Fruit fly (Drosophila melanogaster) whole organism, wandering third instar larva: ENCODE results near the gene siz.

Experiments used
- Abd-B ChIP-seq: fragments of >200 bp; optimal IDR thresholded peaks from 2 replicates; lab custom pipeline; 2017; ENCODE audit warnings: missing biosample characterization, missing genetic modification characterization
- CG32264 ChIP-seq: fragments of 200-800 bp; sonication (Bioruptor generic); optimal IDR thresholded peaks from 2 replicates; lab custom pipeline; 2016; ENCODE audit warnings: missing biosample characterization, missing genetic modification characterization
- CG9705 ChIP-seq: fragments of 200-800 bp; sonication (Bioruptor generic); optimal IDR thresholded peaks from 2 replicates; lab custom pipeline; 2018; ENCODE audit warnings: missing biosample characterization, mild to moderate bottlenecking, missing genetic modification characterization
- CrebA ChIP-seq: fragments of 200-800 bp; sonication (Bioruptor generic); optimal IDR thresholded peaks from 2 replicates; lab custom pipeline; 2016; ENCODE audit warnings: missing biosample characterization, mild to moderate bottlenecking, missing genetic modification characterization, borderline replicate concordance
- Dfd ChIP-seq: fragments of >200 bp; optimal IDR thresholded peaks from 2 replicates; lab custom pipeline; 2017; ENCODE audit warnings: missing biosample characterization, missing genetic modification characterization
- Dif ChIP-seq: fragments of 200-275, 200-300 bp; sonication (Bioruptor generic); optimal IDR thresholded peaks from 2 replicates; lab custom pipeline; 2018; ENCODE audit warnings: missing biosample characterization, missing genetic modification characterization; ENCODE audit not compliant: partially characterized antibody
- GATAd ChIP-seq: sonication (Bioruptor generic); optimal IDR thresholded peaks from 2 replicates; lab custom pipeline; 2016; ENCODE audit warnings: missing biosample characterization, missing genetic modification characterization
- HLH106 ChIP-seq: fragments of 200-800 bp; optimal IDR thresholded peaks from 3 replicates; lab custom pipeline; 2019; ENCODE audit warnings: missing biosample characterization, mild to moderate bottlenecking, missing genetic modification characterization, moderate library complexity
- Hnf4 ChIP-seq: fragments of 200-800 bp; sonication (Bioruptor generic); optimal IDR thresholded peaks from 2 replicates; lab custom pipeline; 2016; ENCODE audit warnings: missing biosample characterization, mild to moderate bottlenecking, missing genetic modification characterization
- Hr78 ChIP-seq: fragments of >200 bp; optimal IDR thresholded peaks from 2 replicates; lab custom pipeline; 2017; ENCODE audit warnings: missing biosample characterization, missing genetic modification characterization
- Hr83 ChIP-seq: fragments of 200-300 bp; sonication (Bioruptor generic); optimal IDR thresholded peaks from 2 replicates; lab custom pipeline; 2016; ENCODE audit warnings: missing biosample characterization, mild to moderate bottlenecking, missing genetic modification characterization, moderate library complexity; ENCODE audit not compliant: poor library complexity, severe bottlenecking
- Jra ChIP-seq: sonication (Bioruptor generic); optimal IDR thresholded peaks from 2 replicates; lab custom pipeline; 2016; ENCODE audit warnings: missing biosample characterization, missing genetic modification characterization
- Mio ChIP-seq: sonication (Bioruptor generic); optimal IDR thresholded peaks from 2 replicates; lab custom pipeline; 2016; ENCODE audit warnings: missing biosample characterization, missing genetic modification characterization
- Myc ChIP-seq: fragments of >200 bp; optimal IDR thresholded peaks from 2 replicates; lab custom pipeline; 2017
- N ChIP-seq: fragments of >200 bp; optimal IDR thresholded peaks from 2 replicates; lab custom pipeline; 2018; ENCODE audit warnings: missing biosample characterization, missing external identifiers, missing genetic modification characterization
- OdsH ChIP-seq: fragments of 200-800 bp; sonication (Bioruptor generic); optimal IDR thresholded peaks from 2 replicates; lab custom pipeline; 2016; ENCODE audit warnings: missing biosample characterization, mild to moderate bottlenecking, missing genetic modification characterization
- Rel ChIP-seq, 2 experiments: fragments of 200-800 bp; sonication (Bioruptor generic) in 1 of 2; optimal IDR thresholded peaks; 2 replicates in 1 of 2; 3 replicates in 1 of 2; lab custom pipeline; 2016 to 2019; ENCODE audit warnings: mild to moderate bottlenecking in 2 of 2, missing biosample characterization in 2 of 2, missing genetic modification characterization in 2 of 2, moderate library complexity in 1 of 2
- Sp1 ChIP-seq: fragments of 200-800 bp; sonication (Bioruptor generic); optimal IDR thresholded peaks from 3 replicates; lab custom pipeline; 2019; ENCODE audit warnings: missing biosample characterization, mild to moderate bottlenecking, missing genetic modification characterization, moderate library complexity
- Vsx2 ChIP-seq: fragments of 200-300, 225-300 bp; sonication (Bioruptor generic); optimal IDR thresholded peaks from 2 replicates; lab custom pipeline; 2018; ENCODE audit warnings: missing biosample characterization, missing genetic modification characterization; ENCODE audit not compliant: partially characterized antibody
- br ChIP-seq: fragments of 200-800 bp; sonication (Bioruptor generic); optimal IDR thresholded peaks from 2 replicates; lab custom pipeline; 2016; ENCODE audit warnings: missing biosample characterization, missing genetic modification characterization
- brk ChIP-seq: fragments of 200-800 bp; sonication (Bioruptor generic); optimal IDR thresholded peaks from 2 replicates; lab custom pipeline; 2016; ENCODE audit warnings: missing biosample characterization, mild to moderate bottlenecking, missing genetic modification characterization
- dl ChIP-seq, 2 experiments: fragments of 175-275, 200-275 bp in 1 of 2; fragments of 200-275 bp in 1 of 2; sonication (Bioruptor generic); optimal IDR thresholded peaks; lab custom pipeline; 2018; ENCODE audit warnings: mild to moderate bottlenecking in 2 of 2, missing biosample characterization in 2 of 2, missing genetic modification characterization in 2 of 2, moderate library complexity in 2 of 2; ENCODE audit not compliant: partially characterized antibody in 2 of 2, insufficient read depth in 1 of 2
- dmrt93B ChIP-seq: fragments of 200-800 bp; sonication (Bioruptor generic); optimal IDR thresholded peaks from 2 replicates; lab custom pipeline; 2018; ENCODE audit warnings: missing biosample characterization, mild to moderate bottlenecking, missing genetic modification characterization
- dsf ChIP-seq: sonication (Bioruptor generic); optimal IDR thresholded peaks from 2 replicates; lab custom pipeline; 2016; ENCODE audit warnings: missing biosample characterization, missing genetic modification characterization, borderline replicate concordance
- ey ChIP-seq: fragments of 200-800 bp; sonication (Bioruptor generic); optimal IDR thresholded peaks from 2 replicates; lab custom pipeline; 2016; ENCODE audit warnings: missing biosample characterization, missing genetic modification characterization
- foxo ChIP-seq, 2 experiments: fragments of 200-800 bp; sonication (Bioruptor generic); optimal IDR thresholded peaks; 2 replicates in 1 of 2; 3 replicates in 1 of 2; lab custom pipeline; 2016 to 2017; ENCODE audit warnings: missing biosample characterization in 2 of 2, missing genetic modification characterization in 2 of 2
- fru ChIP-seq: fragments of 200-800 bp; sonication (Bioruptor generic); optimal IDR thresholded peaks from 3 replicates; lab custom pipeline; 2016; ENCODE audit warnings: missing biosample characterization, mild to moderate bottlenecking, missing genetic modification characterization
- h ChIP-seq: fragments of 200-800 bp; sonication (Bioruptor generic); optimal IDR thresholded peaks from 3 replicates; lab custom pipeline; 2016; ENCODE audit warnings: missing biosample characterization, mild to moderate bottlenecking, missing genetic modification characterization
- jim ChIP-seq: fragments of 175-275, 200-325 bp; sonication (Bioruptor generic); optimal IDR thresholded peaks from 2 replicates; lab custom pipeline; 2016; ENCODE audit warnings: missing biosample characterization, mild to moderate bottlenecking, missing genetic modification characterization
- lola ChIP-seq: fragments of >200 bp; optimal IDR thresholded peaks from 2 replicates; lab custom pipeline; 2017; ENCODE audit warnings: missing biosample characterization, missing genetic modification characterization
- pan ChIP-seq: fragments of >200 bp; optimal IDR thresholded peaks from 2 replicates; lab custom pipeline; 2017
- psq ChIP-seq: fragments of 200-800 bp; sonication (Bioruptor generic); optimal IDR thresholded peaks from 3 replicates; lab custom pipeline; 2017; ENCODE audit warnings: missing biosample characterization, mild to moderate bottlenecking, missing genetic modification characterization, moderate library complexity
- rgr ChIP-seq: fragments of 200-800 bp; sonication (Bioruptor generic); optimal IDR thresholded peaks from 3 replicates; lab custom pipeline; 2016; ENCODE audit warnings: missing biosample characterization, mild to moderate bottlenecking, missing genetic modification characterization
- sage ChIP-seq: fragments of 200-800 bp; sonication (Bioruptor generic); optimal IDR thresholded peaks from 2 replicates; lab custom pipeline; 2016; ENCODE audit warnings: missing biosample characterization, mild to moderate bottlenecking, missing genetic modification characterization
- sv ChIP-seq: fragments of 200-800 bp; sonication (Bioruptor generic); optimal IDR thresholded peaks from 3 replicates; lab custom pipeline; 2016; ENCODE audit warnings: missing biosample characterization, missing genetic modification characterization
- tai ChIP-seq: sonication (Bioruptor generic); optimal IDR thresholded peaks from 2 replicates; lab custom pipeline; 2016; ENCODE audit warnings: missing biosample characterization, missing genetic modification characterization
- usp ChIP-seq: fragments of >200 bp; optimal IDR thresholded peaks from 2 replicates; lab custom pipeline; 2017; ENCODE audit warnings: missing biosample characterization, missing genetic modification characterization
- woc ChIP-seq: sonication (Bioruptor generic); optimal IDR thresholded peaks from 2 replicates; lab custom pipeline; 2016; ENCODE audit warnings: missing biosample characterization, mild to moderate bottlenecking, missing genetic modification characterization

Gene siz

dm6 chr3L:21055839-21056238 lies 21.5 kb downstream of the siz start:
- TF ChIP-seq CG32264 (GFP tag; lab: Kevin White, UChicago) (no peak), Dfd (no peak), Rel (GFP tag; optimal IDR thresholded peaks at IDR 0.05; lab: Kevin White, UChicago) (no peak), Rel (tag; optimal IDR thresholded peaks at IDR 0.05; lab: Kevin White, UChicago) (no peak), brk (no peak), Vsx2 (no peak), GATAd (GFP tag; lab: Kevin White, UChicago) (no peak), Hnf4 (GFP tag; lab: Kevin White, UChicago) (no peak), h (GFP tag; lab: Kevin White, UChicago) (no peak), ey (GFP tag; lab: Kevin White, UChicago) (no peak), N (no peak), Sp1 (GFP tag; lab: Kevin White, UChicago) (no peak), Abd-B (GFP tag; lab: Kevin White, UChicago) (no peak), dmrt93B (GFP tag; lab: Kevin White, UChicago) (no peak), Dif (GFP tag; lab: Kevin White, UChicago) (no peak), psq (no peak), lola (GFP tag; lab: Kevin White, UChicago) (no peak), tai (no peak), jim (GFP tag; lab: Kevin White, UChicago) (no peak), sage (GFP tag; lab: Kevin White, UChicago) (no peak), CG9705 (GFP tag; lab: Kevin White, UChicago) (no peak)

- TF ChIP-seq psq, result no peak
- peak; percentile 5 for TF ChIP-seq tai
These were observed 22.0 kb downstream of the siz start for dm6 chr3L:21056290-21056689.

- no peak for TF ChIP-seq CrebA
- TF ChIP-seq tai, result peak; percentile 55
- TF ChIP-seq OdsH (GFP tag; lab: Kevin White, UChicago), result peak; percentile 42
- no peak for TF ChIP-seq N
- TF ChIP-seq Sp1 (GFP tag; lab: Kevin White, UChicago), result peak; percentile 47
- TF ChIP-seq dsf (GFP tag; lab: Kevin White, UChicago), result no peak
- TF ChIP-seq lola (GFP tag; lab: Kevin White, UChicago), result no peak
- peak; percentile 37 for TF ChIP-seq pan (lab: Kevin White, UChicago)
- no peak for TF ChIP-seq CG9705 (GFP tag; lab: Kevin White, UChicago)
- no peak for TF ChIP-seq brk
- TF ChIP-seq h (GFP tag; lab: Kevin White, UChicago), result peak; percentile 33
- peak; percentile 37 for TF ChIP-seq dmrt93B (GFP tag; lab: Kevin White, UChicago)
- TF ChIP-seq Hnf4 (GFP tag; lab: Kevin White, UChicago), result peak; percentile 3
- TF ChIP-seq br (GFP tag; lab: Kevin White, UChicago), result peak; percentile 24
- no peak for TF ChIP-seq CG32264 (GFP tag; lab: Kevin White, UChicago)
- no peak for TF ChIP-seq Rel (GFP tag; optimal IDR thresholded peaks at IDR 0.05; lab: Kevin White, UChicago)
- TF ChIP-seq Rel (tag; optimal IDR thresholded peaks at IDR 0.05; lab: Kevin White, UChicago), result no peak
- TF ChIP-seq rgr (GFP tag; lab: Kevin White, UChicago), result peak; percentile 35
- TF ChIP-seq HLH106 (tag; lab: Kevin White, UChicago), result peak; percentile 43
- no peak for TF ChIP-seq usp (GFP tag; lab: Kevin White, UChicago)
- peak; percentile 34 for TF ChIP-seq Dif (GFP tag; lab: Kevin White, UChicago)
- TF ChIP-seq psq, result peak; percentile 58
- no peak for TF ChIP-seq Mio (GFP tag; lab: Kevin White, UChicago)
- peak in 1 of 2 experiments; percentile 56 for TF ChIP-seq foxo (GFP tag; optimal IDR thresholded peaks at IDR 0.05; lab: Kevin White, UChicago)
- TF ChIP-seq ey (GFP tag; lab: Kevin White, UChicago), result peak; percentile 62
- TF ChIP-seq Jra (GFP tag; lab: Kevin White, UChicago), result peak; percentile 72
- TF ChIP-seq woc, result peak; percentile 89
- TF ChIP-seq sv (GFP tag; lab: Kevin White, UChicago), result no peak
- peak; percentile 24 for TF ChIP-seq Hr83 (GFP tag; lab: Kevin White, UChicago)
- no peak for TF ChIP-seq Myc
- TF ChIP-seq GATAd (GFP tag; lab: Kevin White, UChicago), result no peak
- TF ChIP-seq Hr78 (GFP tag; lab: Kevin White, UChicago), result no peak
- no peak for TF ChIP-seq jim (GFP tag; lab: Kevin White, UChicago)
- TF ChIP-seq dl (GFP tag; optimal IDR thresholded peaks at IDR 0.05; lab: Kevin White, UChicago; ENCODE audit: insufficient read depth in 1 of 2, partially characterized antibody in 2 of 2), result no peak
- TF ChIP-seq Vsx2, result no peak
- peak; percentile 50 for TF ChIP-seq fru
- no peak for TF ChIP-seq Dfd
- TF ChIP-seq Abd-B (GFP tag; lab: Kevin White, UChicago), result no peak
- TF ChIP-seq sage (GFP tag; lab: Kevin White, UChicago), result no peak
These were observed 22.6 kb downstream of the siz start for dm6 chr3L:21056792-21057567.
